Comparison of ENCODE assay signal across 1 worm cellular context in the genomic region with DNA sequence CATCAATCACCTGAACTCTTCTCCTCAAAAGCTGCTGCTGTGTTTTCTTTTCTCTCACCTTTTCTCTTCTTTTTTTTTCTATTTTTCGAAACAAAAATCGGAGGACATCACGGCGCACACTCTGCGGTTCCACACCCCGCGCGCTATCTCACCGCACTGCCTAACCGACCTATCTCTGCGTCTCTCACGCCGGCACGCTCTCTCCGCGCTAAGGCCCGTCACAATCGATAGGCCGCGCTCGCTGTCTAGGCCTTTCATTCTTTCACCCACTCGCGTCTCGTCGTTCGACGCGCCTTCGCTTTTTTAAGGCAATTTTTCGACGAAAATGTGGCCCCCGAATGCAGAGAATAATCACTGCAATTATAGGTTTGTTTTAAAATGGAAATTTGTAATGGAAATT.
A peak's percentile ranks its signal among the peaks of the same experiment; 100 is the strongest.
TF ChIP-seq lines count a peak whose summit lies in the region.

A gene (plus strand): TSS at position 34 of the 400 bp plus-strand sequence.

TF ChIP-seq in whole organism, L4 larva, 104 proteins besides CTCF, POLR2A, EP300 and RAD21 (continued from another document):
- peak; percentile 21 for TF ChIP-seq F37D6.2 (tag; optimal IDR thresholded peaks at IDR 0.05; lab: Kevin White, UChicago)
- TF ChIP-seq mdt-29 (GFP tag; IDR thresholded peaks at IDR 0.05; lab: Robert Waterston, UW), result no peak
- peak; percentile 82 for TF ChIP-seq hlh-11 (tag; optimal IDR thresholded peaks at IDR 0.05; lab: Kevin White, UChicago)
- TF ChIP-seq T20F7.1 (GFP tag; optimal IDR thresholded peaks at IDR 0.05; lab: Kevin White, UChicago), result no peak
- TF ChIP-seq lin-1 (GFP tag; IDR thresholded peaks at IDR 0.05; lab: Robert Waterston, UW), result 0 out of 2 replicates have a peak, but pooled peaks have one; percentile 25
- TF ChIP-seq mdl-1 (tag; optimal IDR thresholded peaks at IDR 0.05; lab: Kevin White, UChicago), result peak in 1 of 2 experiments; percentile 52
- peak; percentile 92 for TF ChIP-seq set-16 (GFP tag; IDR thresholded peaks at IDR 0.05; lab: Robert Waterston, UW)
- no peak for TF ChIP-seq ama-1 (optimal IDR thresholded peaks at IDR 0.05; lab: Kevin White, UChicago)
- TF ChIP-seq snpc-4 (tag; optimal IDR thresholded peaks at IDR 0.05; lab: Kevin White, UChicago), result no peak
- TF ChIP-seq F10B5.3 (tag; optimal IDR thresholded peaks at IDR 0.05; lab: Kevin White, UChicago), result no peak
- no peak for TF ChIP-seq ceh-44 (GFP tag; IDR thresholded peaks at IDR 0.05; lab: Robert Waterston, UW)
- TF ChIP-seq D1046.2 (GFP tag; IDR thresholded peaks at IDR 0.05; lab: Robert Waterston, UW), result 0 out of 2 replicates have a peak, but pooled peaks have one; percentile 62
- TF ChIP-seq unc-62 (GFP tag; optimal IDR thresholded peaks at IDR 0.05 in 1 of 2; lab: Kevin White, UChicago), result peak in 1 of 2 experiments; percentile 63
- TF ChIP-seq unc-62 (tag; optimal IDR thresholded peaks at IDR 0.05; lab: Kevin White, UChicago), result no peak
- peak; percentile 54; the same call in 1 of the 2 replicates for TF ChIP-seq arid-1 (GFP tag; conservative IDR thresholded peaks at IDR 0.05; lab: Robert Waterston, UW)
- no peak for TF ChIP-seq nhr-111 (GFP tag; optimal IDR thresholded peaks at IDR 0.05; lab: Kevin White, UChicago)
- TF ChIP-seq ceh-20 (GFP tag; IDR thresholded peaks at IDR 0.05; lab: Robert Waterston, UW), result peak; percentile 63; the same call in 1 of the 2 replicates
- TF ChIP-seq tra-1 (GFP tag; IDR thresholded peaks at IDR 0.05; lab: Robert Waterston, UW), result 0 out of 2 replicates have a peak, but pooled peaks have one; percentile 8
- TF ChIP-seq Y105C5A.15 (GFP tag; IDR thresholded peaks at IDR 0.05; lab: Robert Waterston, UW), result no peak
- peak; percentile 40; the same call in 1 of the 2 replicates for TF ChIP-seq T26A8.4 (GFP tag; IDR thresholded peaks at IDR 0.05; lab: Robert Waterston, UW)
- TF ChIP-seq ZK337.2 (GFP tag; IDR thresholded peaks at IDR 0.05; lab: Robert Waterston, UW), result no peak
- TF ChIP-seq nhr-102 (tag; optimal IDR thresholded peaks at IDR 0.05; lab: Kevin White, UChicago), result peak; percentile 48
- TF ChIP-seq lin-13 (GFP tag; optimal IDR thresholded peaks at IDR 0.05; lab: Kevin White, UChicago), result no peak
- no peak for TF ChIP-seq nhr-25 (tag; optimal IDR thresholded peaks at IDR 0.05; lab: Kevin White, UChicago; ENCODE audit: borderline replicate concordance, insufficient read depth)
- no peak for TF ChIP-seq nhr-10 (tag; optimal IDR thresholded peaks at IDR 0.05; lab: Kevin White, UChicago)
- TF ChIP-seq nhr-28 (tag; optimal IDR thresholded peaks at IDR 0.05; lab: Kevin White, UChicago), result peak; percentile 50
- TF ChIP-seq ztf-11 (tag; optimal IDR thresholded peaks at IDR 0.05; lab: Kevin White, UChicago), result no peak
- no peak for TF ChIP-seq Y5F2A.4 (GFP tag; optimal IDR thresholded peaks at IDR 0.05; lab: Kevin White, UChicago)
- no peak for TF ChIP-seq ces-1 (GFP tag; optimal IDR thresholded peaks at IDR 0.05; lab: Kevin White, UChicago)
- no peak for TF ChIP-seq lir-3 (tag; optimal IDR thresholded peaks at IDR 0.05; lab: Kevin White, UChicago)
- TF ChIP-seq aha-1 (tag; lab: Kevin White, UChicago), result no peak
- TF ChIP-seq lsy-2 (tag; optimal IDR thresholded peaks at IDR 0.05; lab: Kevin White, UChicago), result peak in 1 of 2 experiments; percentile 77
- no peak for TF ChIP-seq nhr-6 (tag; optimal IDR thresholded peaks at IDR 0.05; lab: Kevin White, UChicago)
- no peak for TF ChIP-seq php-3 (GFP tag; IDR thresholded peaks at IDR 0.05; lab: Robert Waterston, UW)
- TF ChIP-seq zip-2 (tag; optimal IDR thresholded peaks at IDR 0.05; lab: Kevin White, UChicago), result no peak
- TF ChIP-seq fkh-10 (GFP tag; optimal IDR thresholded peaks at IDR 0.05; lab: Kevin White, UChicago), result no peak
- TF ChIP-seq zfp-2 (tag; optimal IDR thresholded peaks at IDR 0.05; lab: Kevin White, UChicago), result no peak
- no peak for TF ChIP-seq skn-1 (tag; optimal IDR thresholded peaks at IDR 0.05; lab: Kevin White, UChicago)
- TF ChIP-seq unc-130 (GFP tag; optimal IDR thresholded peaks at IDR 0.05; lab: Kevin White, UChicago), result no peak
- TF ChIP-seq zfp-3 (GFP tag; conservative IDR thresholded peaks at IDR 0.05; lab: Robert Waterston, UW), result no peak
- TF ChIP-seq mes-2 (tag; optimal IDR thresholded peaks at IDR 0.05; lab: Kevin White, UChicago; ENCODE audit: poor library complexity, severe bottlenecking), result peak; percentile 64
- TF ChIP-seq R02D3.7 (tag; optimal IDR thresholded peaks at IDR 0.05; lab: Kevin White, UChicago), result no peak
- peak in 1 of 2 experiments; percentile 54 for TF ChIP-seq daf-16 (GFP tag; optimal IDR thresholded peaks at IDR 0.05; lab: Kevin White, UChicago)
- no peak for TF ChIP-seq daf-16 (tag; optimal IDR thresholded peaks at IDR 0.05; lab: Kevin White, UChicago)
- TF ChIP-seq pqm-1 (tag; optimal IDR thresholded peaks at IDR 0.05; lab: Kevin White, UChicago), result no peak
- TF ChIP-seq nhr-41 (GFP tag; IDR thresholded peaks at IDR 0.05; lab: Robert Waterston, UW), result no peak
- no peak for TF ChIP-seq zip-11 (GFP tag; IDR thresholded peaks at IDR 0.05; lab: Robert Waterston, UW)
- no peak for TF ChIP-seq lin-39 (tag; optimal IDR thresholded peaks at IDR 0.05; lab: Kevin White, UChicago)
- TF ChIP-seq fos-1 (tag; optimal IDR thresholded peaks at IDR 0.05; lab: Kevin White, UChicago), result no peak
